Worm (Caenorhabditis elegans): ENCODE data around the gene Y32G9A.3.

Y32G9A.3 gene

DNA sequence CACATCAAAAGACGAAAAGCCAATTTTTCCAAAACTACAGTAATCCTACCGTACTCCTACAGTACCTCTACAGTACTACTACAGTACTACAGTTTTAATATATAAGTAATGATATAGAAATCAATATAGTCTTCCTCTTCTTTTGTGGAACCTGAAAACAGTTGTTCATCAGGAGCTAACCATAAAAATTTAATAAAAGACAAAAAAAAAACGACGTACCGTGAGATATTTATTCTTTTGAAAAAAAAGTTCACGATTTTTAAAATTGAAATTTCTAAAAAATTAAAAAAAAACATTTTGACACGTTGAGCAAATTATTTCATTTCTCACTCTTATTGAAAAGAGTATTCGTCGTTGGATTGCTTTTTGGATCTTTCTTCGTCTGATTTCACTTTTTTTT is at the start of gene Y32G9A.3:
Gene Y32G9A.3 (plus strand): TSS at position 301 of the 400 bp plus-strand sequence.
- TF ChIP-seq ref-1 (GFP tag; conservative IDR thresholded peaks at IDR 0.05): no peak
- no peak for TF ChIP-seq T22C8.4 (GFP tag; IDR thresholded peaks at IDR 0.05)
- no peak for TF ChIP-seq tab-1 (GFP tag; IDR thresholded peaks at IDR 0.05)
- TF ChIP-seq cog-1 (tag; optimal IDR thresholded peaks at IDR 0.05): no peak
- TF ChIP-seq med-1 (GFP tag; optimal IDR thresholded peaks at IDR 0.05; ENCODE audit: insufficient read depth): no peak
- no peak for TF ChIP-seq ztf-23 (GFP tag; IDR thresholded peaks at IDR 0.05)
- TF ChIP-seq flt-1 (GFP tag; IDR thresholded peaks at IDR 0.05): no peak
- TF ChIP-seq ztf-29 (GFP tag; IDR thresholded peaks at IDR 0.05): no peak
- no peak for TF ChIP-seq klf-2 (GFP tag; conservative IDR thresholded peaks at IDR 0.05)

ce11 chrV:1862954-1863353 is 48.2 kb upstream of the Y32G9A.3 start:
- TF ChIP-seq tab-1 (GFP tag; IDR thresholded peaks at IDR 0.05) (no peak), ztf-23 (GFP tag; IDR thresholded peaks at IDR 0.05) (0 out of 2 replicates have a peak, but pooled peaks have one; percentile 17)

DNA sequence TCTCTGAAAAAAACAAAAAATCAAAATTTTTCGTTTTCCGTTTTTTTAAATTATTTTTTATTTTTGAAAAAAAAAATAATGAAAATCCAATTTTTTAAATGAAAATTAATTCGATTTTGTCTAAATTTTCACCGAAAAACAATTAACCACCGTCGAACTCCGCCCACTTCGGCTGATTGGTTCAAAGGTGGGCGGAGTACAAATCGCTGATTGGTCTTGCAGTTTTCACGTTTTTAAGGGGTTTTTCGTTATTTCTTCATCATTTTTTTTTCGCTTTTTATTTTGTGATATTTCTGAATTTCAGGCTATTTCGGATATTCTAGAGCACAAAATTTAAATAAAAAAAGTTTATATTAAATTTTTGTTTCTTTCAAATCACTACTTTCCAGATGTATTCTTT is 46.2 kb upstream of the Y32G9A.3 start:
- TF ChIP-seq flt-1 (GFP tag; IDR thresholded peaks at IDR 0.05): no peak
- no peak for TF ChIP-seq klf-2 (GFP tag; conservative IDR thresholded peaks at IDR 0.05)
- TF ChIP-seq T22C8.4 (GFP tag; IDR thresholded peaks at IDR 0.05): no peak
- TF ChIP-seq ztf-29 (GFP tag; IDR thresholded peaks at IDR 0.05): no peak

DNA sequence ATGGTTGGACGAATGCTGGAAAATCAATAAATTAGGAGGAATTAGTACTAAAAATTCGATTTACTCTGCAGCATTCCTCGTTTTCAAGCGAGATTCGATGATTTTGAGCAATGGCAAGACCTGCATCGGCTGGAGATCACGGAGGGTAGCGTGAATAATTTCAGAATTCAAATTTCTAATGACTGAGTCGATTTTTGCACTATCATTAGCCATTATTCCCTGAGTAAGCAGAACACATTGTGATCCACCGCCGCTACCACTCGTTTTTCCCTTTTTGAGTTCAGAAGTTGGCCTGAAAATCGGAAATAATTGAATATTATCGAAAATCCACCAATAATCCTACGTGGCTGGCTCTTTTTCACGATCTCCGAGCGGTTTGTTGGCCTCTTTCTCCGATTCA is 43.2 kb upstream of the Y32G9A.3 start:
- TF ChIP-seq T22C8.4 (GFP tag; IDR thresholded peaks at IDR 0.05): no peak
- TF ChIP-seq med-1 (GFP tag; optimal IDR thresholded peaks at IDR 0.05; ENCODE audit: insufficient read depth): no peak
- TF ChIP-seq tab-1 (GFP tag; IDR thresholded peaks at IDR 0.05): no peak
- no peak for TF ChIP-seq cog-1 (tag; optimal IDR thresholded peaks at IDR 0.05)
- no peak for TF ChIP-seq klf-2 (GFP tag; conservative IDR thresholded peaks at IDR 0.05)
- TF ChIP-seq ztf-23 (GFP tag; IDR thresholded peaks at IDR 0.05): no peak
- TF ChIP-seq flt-1 (GFP tag; IDR thresholded peaks at IDR 0.05): no peak
- no peak for TF ChIP-seq ref-1 (GFP tag; conservative IDR thresholded peaks at IDR 0.05)
- TF ChIP-seq ztf-29 (GFP tag; IDR thresholded peaks at IDR 0.05): no peak

DNA sequence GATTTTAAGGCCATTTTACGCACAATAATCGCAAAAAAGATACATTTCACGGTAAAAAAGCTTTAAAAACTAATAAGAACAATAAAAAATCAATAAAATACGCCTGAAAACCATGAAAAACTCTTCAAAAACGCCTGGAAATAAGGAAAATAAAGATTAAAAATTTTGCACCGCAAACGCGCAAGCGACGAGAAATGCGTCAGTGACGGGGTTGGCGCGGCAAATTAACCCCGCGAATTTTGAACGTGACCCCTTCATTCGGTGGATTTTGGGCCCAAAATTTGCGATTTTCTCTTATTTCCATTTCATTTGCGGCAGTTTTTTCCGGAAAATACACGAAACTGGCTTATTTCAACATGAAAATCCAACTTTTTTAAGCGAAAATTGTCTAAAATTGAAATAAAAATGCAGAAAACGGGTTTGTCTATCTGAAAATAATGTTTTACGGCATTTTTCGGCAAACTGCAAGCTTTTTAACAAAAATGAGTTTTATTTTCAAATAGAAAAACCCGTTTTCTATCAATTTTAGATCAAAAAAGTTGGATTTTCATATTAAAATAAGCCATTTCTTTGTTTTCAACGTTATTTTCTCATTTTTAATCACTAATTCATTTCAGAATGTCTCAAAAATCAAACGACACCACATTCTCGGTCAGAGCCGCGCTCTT is 42.5 kb upstream of the Y32G9A.3 start, which contains the start of gene knl-3:
Gene knl-3 (plus strand): TSS at position 618 of the 668 bp plus-strand sequence.
- TF ChIP-seq klf-2 (GFP tag; conservative IDR thresholded peaks at IDR 0.05): no peak
- TF ChIP-seq med-1 (GFP tag; optimal IDR thresholded peaks at IDR 0.05; ENCODE audit: insufficient read depth): peak; percentile 48
- peak; percentile 71 for TF ChIP-seq T22C8.4 (GFP tag; IDR thresholded peaks at IDR 0.05)
- peak; percentile 75; the same call in 1 of the 2 replicates for TF ChIP-seq flt-1 (GFP tag; IDR thresholded peaks at IDR 0.05)
- TF ChIP-seq ztf-29 (GFP tag; IDR thresholded peaks at IDR 0.05): 0 out of 2 replicates have a peak, but pooled peaks have one; percentile 43
- peak; percentile 63 for TF ChIP-seq cog-1 (tag; optimal IDR thresholded peaks at IDR 0.05)
- peak; percentile 76 for TF ChIP-seq ztf-23 (GFP tag; IDR thresholded peaks at IDR 0.05)
- peak; percentile 75; the same call in 1 of the 2 replicates for TF ChIP-seq tab-1 (GFP tag; IDR thresholded peaks at IDR 0.05)
- TF ChIP-seq ref-1 (GFP tag; conservative IDR thresholded peaks at IDR 0.05): no peak

DNA sequence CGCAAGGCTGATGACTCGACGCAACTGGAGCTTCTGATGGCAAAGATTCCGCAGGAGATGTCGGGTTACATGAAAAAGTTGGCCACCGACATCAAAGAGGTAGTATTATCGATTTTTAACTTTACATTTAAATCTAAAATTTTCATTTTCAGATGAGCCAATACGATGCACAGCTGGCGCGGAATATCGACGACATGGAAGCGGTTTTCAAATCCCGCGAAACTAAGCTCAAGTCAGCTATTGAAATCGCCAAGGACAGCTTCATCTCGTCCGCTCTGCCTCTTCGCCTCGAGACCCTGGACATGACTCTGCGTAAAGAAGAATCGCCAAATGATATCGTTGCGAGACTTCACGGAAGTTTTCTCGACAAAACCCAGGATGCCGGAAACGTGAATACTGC is 41.5 kb upstream of the Y32G9A.3 start, which contains the start of gene T10B5.3:
Gene T10B5.3 (minus strand): TSS at position 101 of the 400 bp plus-strand sequence.
- TF ChIP-seq T22C8.4 (GFP tag; IDR thresholded peaks at IDR 0.05) (no peak), med-1 (GFP tag; optimal IDR thresholded peaks at IDR 0.05; ENCODE audit: insufficient read depth) (no peak)

DNA sequence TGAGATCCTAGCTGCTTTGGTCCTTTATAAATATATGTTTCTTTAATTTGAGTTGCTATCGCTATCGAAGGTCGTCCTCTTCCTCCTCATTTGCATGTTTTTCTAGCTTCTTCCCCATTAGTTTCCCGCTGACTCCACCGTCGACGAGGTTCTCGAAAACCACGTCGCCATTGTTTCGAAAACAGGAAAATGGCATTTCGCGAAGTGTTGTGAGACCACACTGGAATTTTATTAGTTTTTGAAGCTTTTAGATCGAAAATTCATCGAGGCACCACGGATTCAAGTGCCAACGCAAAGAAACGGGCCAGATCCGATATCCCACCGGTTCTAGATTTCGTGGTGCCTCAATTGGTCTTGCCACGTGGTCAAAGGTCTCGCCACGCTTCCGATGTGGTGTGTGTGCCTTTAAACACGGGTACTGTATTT is 40.7 kb upstream of the Y32G9A.3 start:
- TF ChIP-seq T22C8.4 (GFP tag; IDR thresholded peaks at IDR 0.05) (no peak), ztf-29 (GFP tag; IDR thresholded peaks at IDR 0.05) (no peak), ztf-23 (GFP tag; IDR thresholded peaks at IDR 0.05) (no peak), cog-1 (tag; optimal IDR thresholded peaks at IDR 0.05) (no peak), klf-2 (GFP tag; conservative IDR thresholded peaks at IDR 0.05) (no peak), tab-1 (GFP tag; IDR thresholded peaks at IDR 0.05) (no peak), ref-1 (GFP tag; conservative IDR thresholded peaks at IDR 0.05) (no peak), med-1 (GFP tag; optimal IDR thresholded peaks at IDR 0.05; ENCODE audit: insufficient read depth) (no peak), flt-1 (GFP tag; IDR thresholded peaks at IDR 0.05) (no peak)

DNA sequence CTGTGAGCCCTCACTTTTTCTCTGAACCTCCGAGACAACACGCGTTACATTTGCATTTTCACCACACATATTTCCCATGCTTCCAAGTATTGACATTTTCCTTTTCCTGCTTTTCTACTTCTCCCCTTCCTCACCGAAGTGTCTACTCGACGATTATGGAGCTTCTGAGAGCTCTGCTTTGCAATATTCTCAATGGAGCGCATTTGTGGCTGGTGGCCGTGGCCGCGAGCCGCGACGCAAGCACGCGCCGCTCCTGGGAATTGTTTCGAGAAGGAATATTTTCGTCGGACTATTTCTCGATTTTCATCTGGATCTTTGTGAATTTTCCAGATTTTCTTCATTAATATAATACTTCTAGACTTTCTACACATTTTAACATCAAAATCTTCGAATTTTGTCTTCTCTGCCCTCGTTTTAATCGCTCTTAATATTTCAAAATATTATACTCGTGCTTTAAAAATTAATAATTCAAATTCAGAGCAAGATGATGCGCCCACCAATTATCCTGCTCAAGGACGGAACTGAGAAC is 39.4 kb upstream of the Y32G9A.3 start, which contains the start of the genes T10B5.4 and cct-7:
Gene T10B5.4 (minus strand): TSS at position 40 of the 529 bp plus-strand sequence.
Gene cct-7 (plus strand): TSS at position 479 of the 529 bp plus-strand sequence.
- TF ChIP-seq klf-2 (GFP tag; conservative IDR thresholded peaks at IDR 0.05) (no peak), ref-1 (GFP tag; conservative IDR thresholded peaks at IDR 0.05) (no peak), T22C8.4 (GFP tag; IDR thresholded peaks at IDR 0.05) (0 out of 2 replicates have a peak, but pooled peaks have one; percentile 11), flt-1 (GFP tag; IDR thresholded peaks at IDR 0.05) (peak; percentile 76), med-1 (GFP tag; optimal IDR thresholded peaks at IDR 0.05; ENCODE audit: insufficient read depth) (no peak), tab-1 (GFP tag; IDR thresholded peaks at IDR 0.05) (peak; percentile 52; the same call in 1 of the 2 replicates), cog-1 (tag; optimal IDR thresholded peaks at IDR 0.05) (peak; percentile 67), ztf-23 (GFP tag; IDR thresholded peaks at IDR 0.05) (peak; percentile 75), ztf-29 (GFP tag; IDR thresholded peaks at IDR 0.05) (0 out of 2 replicates have a peak, but pooled peaks have one; percentile 34)

- no peak for TF ChIP-seq ztf-29 (GFP tag; IDR thresholded peaks at IDR 0.05)
- no peak for TF ChIP-seq cog-1 (tag; optimal IDR thresholded peaks at IDR 0.05)
- TF ChIP-seq tab-1 (GFP tag; IDR thresholded peaks at IDR 0.05): no peak
- no peak for TF ChIP-seq klf-2 (GFP tag; conservative IDR thresholded peaks at IDR 0.05)
- no peak for TF ChIP-seq ref-1 (GFP tag; conservative IDR thresholded peaks at IDR 0.05)
- no peak for TF ChIP-seq T22C8.4 (GFP tag; IDR thresholded peaks at IDR 0.05)
- no peak for TF ChIP-seq flt-1 (GFP tag; IDR thresholded peaks at IDR 0.05)
- no peak for TF ChIP-seq med-1 (GFP tag; optimal IDR thresholded peaks at IDR 0.05; ENCODE audit: insufficient read depth)
- no peak for TF ChIP-seq ztf-23 (GFP tag; IDR thresholded peaks at IDR 0.05)
Measured at ce11 chrV:1874827-1875226, 36.4 kb upstream of the Y32G9A.3 start.

Measured in whole organism, midembryonic.